Fruit fly (Drosophila melanogaster) whole organism, prepupa: ENCODE data around the gene Bace.

Source experiments
- Blimp-1 ChIP-seq: fragments of 200-800 bp; sonication (Bioruptor generic); optimal IDR thresholded peaks from 3 replicates; lab custom pipeline; 2017; ENCODE audit warnings: missing biosample characterization, missing genetic modification characterization, mild to moderate bottlenecking, moderate library complexity, missing genetic modification reagents
- CG10631 ChIP-seq: fragments of 200-800 bp; sonication (Bioruptor generic); optimal IDR thresholded peaks from 2 replicates; lab custom pipeline; 2016; ENCODE audit warnings: missing biosample characterization, missing genetic modification characterization
- CG10669 ChIP-seq: fragments of 200-800 bp; sonication (Bioruptor generic); optimal IDR thresholded peaks from 3 replicates; lab custom pipeline; 2018; ENCODE audit warnings: missing biosample characterization, mild to moderate bottlenecking, missing genetic modification characterization, moderate library complexity
- CG11294 ChIP-seq: fragments of 200-800 bp; sonication (Bioruptor generic); IDR thresholded peaks from 2 replicates; pipeline ENCODE4 v1.3.6; 2022; ENCODE audit warnings: missing biosample characterization, missing genetic modification characterization
- CG11762 ChIP-seq: fragments of 200-800 bp; sonication (Bioruptor generic); optimal IDR thresholded peaks from 3 replicates; lab custom pipeline; 2016; ENCODE audit warnings: missing biosample characterization, missing genetic modification characterization; ENCODE audit not compliant: insufficient read depth
- CG11902 ChIP-seq: fragments of 200-800 bp; sonication (Bioruptor generic); optimal IDR thresholded peaks from 3 replicates; lab custom pipeline; 2016; ENCODE audit warnings: missing biosample characterization, missing genetic modification characterization
- CG15336 ChIP-seq: fragments of 200-800 bp; sonication (Bioruptor generic); IDR thresholded peaks from 2 replicates; pipeline ENCODE4 v1.3.6; 2022; ENCODE audit warnings: missing biosample characterization, missing genetic modification characterization
- CG1621 ChIP-seq: fragments of 200-800 bp; sonication (Bioruptor generic); optimal IDR thresholded peaks from 3 replicates; lab custom pipeline; 2018; ENCODE audit warnings: missing biosample characterization, mild to moderate bottlenecking, missing genetic modification characterization
- CG16779 ChIP-seq: fragments of 200-800 bp; sonication (Bioruptor generic); optimal IDR thresholded peaks from 3 replicates; lab custom pipeline; 2017; ENCODE audit warnings: missing biosample characterization, mild to moderate bottlenecking, missing genetic modification characterization
- CG3032 ChIP-seq: fragments of 200-800 bp; optimal IDR thresholded peaks from 2 replicates; lab custom pipeline; 2019; ENCODE audit warnings: missing biosample characterization, mild to moderate bottlenecking, missing genetic modification characterization, moderate library complexity
- CG31627 ChIP-seq: fragments of 200-800 bp; sonication (Bioruptor generic); optimal IDR thresholded peaks from 3 replicates; lab custom pipeline; 2016; ENCODE audit warnings: missing biosample characterization, missing genetic modification characterization
- CG32006 ChIP-seq: fragments of 200-800 bp; sonication (Bioruptor generic); optimal IDR thresholded peaks from 3 replicates; lab custom pipeline; 2017; ENCODE audit warnings: missing biosample characterization, mild to moderate bottlenecking, missing genetic modification characterization
- CG34406 ChIP-seq: fragments of 200-800 bp; sonication (Bioruptor generic); optimal IDR thresholded peaks from 3 replicates; lab custom pipeline; 2016; ENCODE audit warnings: missing biosample characterization, missing genetic modification characterization
- CG3919 ChIP-seq: fragments of 200-800 bp; sonication (Bioruptor generic); optimal IDR thresholded peaks from 3 replicates; lab custom pipeline; 2016; ENCODE audit warnings: missing biosample characterization, missing genetic modification characterization
- CG4318 ChIP-seq: fragments of 200-800 bp; sonication (Bioruptor generic); optimal IDR thresholded peaks from 3 replicates; lab custom pipeline; 2017; ENCODE audit warnings: missing biosample characterization, mild to moderate bottlenecking, missing genetic modification characterization
- CG6163 ChIP-seq: fragments of 200-800 bp; sonication (Bioruptor generic); IDR thresholded peaks from 3 replicates; pipeline ENCODE4 v1.3.6; 2022; ENCODE audit warnings: missing biosample characterization, missing genetic modification characterization
- CG6276 ChIP-seq: fragments of 200-800 bp; sonication (Bioruptor generic); optimal IDR thresholded peaks from 2 replicates; lab custom pipeline; 2017; ENCODE audit warnings: missing biosample characterization, mild to moderate bottlenecking, missing genetic modification characterization
- CG6792 ChIP-seq: fragments of 200-800 bp; sonication (Bioruptor generic); optimal IDR thresholded peaks from 3 replicates; lab custom pipeline; 2016; ENCODE audit warnings: missing biosample characterization, missing genetic modification characterization
- CG6808 ChIP-seq: fragments of 200-800 bp; sonication (Bioruptor generic); optimal IDR thresholded peaks from 3 replicates; lab custom pipeline; 2017; ENCODE audit warnings: missing biosample characterization, missing genetic modification characterization, mild to moderate bottlenecking, moderate library complexity, missing genetic modification reagents
- CG6854 ChIP-seq: fragments of 200-800 bp; sonication (Bioruptor generic); optimal IDR thresholded peaks from 2 replicates; lab custom pipeline; 2017; ENCODE audit warnings: missing biosample characterization, mild to moderate bottlenecking, missing genetic modification characterization
- CG7368 ChIP-seq: fragments of 200-800 bp; sonication (Bioruptor generic); optimal IDR thresholded peaks from 3 replicates; lab custom pipeline; 2016; ENCODE audit warnings: missing biosample characterization, missing genetic modification characterization
- CG8119 ChIP-seq: fragments of 200-800 bp; sonication (Bioruptor generic); IDR thresholded peaks from 3 replicates; pipeline ENCODE4 v1.3.6; 2022; ENCODE audit warnings: missing biosample characterization, missing genetic modification characterization
- CG8319 ChIP-seq: fragments of 200-800 bp; sonication (Bioruptor generic); optimal IDR thresholded peaks from 3 replicates; lab custom pipeline; 2016; ENCODE audit warnings: missing biosample characterization, missing genetic modification characterization
- CG8632 ChIP-seq: fragments of 200-800 bp; sonication (Bioruptor generic); optimal IDR thresholded peaks from 3 replicates; lab custom pipeline; 2016; ENCODE audit warnings: missing biosample characterization, missing genetic modification characterization
- CG9139 ChIP-seq: fragments of 200-800 bp; sonication (Bioruptor generic); optimal IDR thresholded peaks from 3 replicates; lab custom pipeline; 2017; ENCODE audit warnings: missing biosample characterization, mild to moderate bottlenecking, missing genetic modification characterization
- Eip75B ChIP-seq: fragments of 200-800 bp; sonication (Bioruptor generic); optimal IDR thresholded peaks from 3 replicates; lab custom pipeline; 2016; ENCODE audit warnings: missing biosample characterization, missing genetic modification characterization
- Eip78C ChIP-seq: fragments of 200-800 bp; sonication (Bioruptor generic); peaks from one replicate; lab custom pipeline; 2016; ENCODE audit warnings: missing biosample characterization, missing genetic modification characterization
- Eip93F ChIP-seq: fragments of 200-800 bp; sonication (Bioruptor generic); optimal IDR thresholded peaks from 2 replicates; lab custom pipeline; 2016; ENCODE audit warnings: missing biosample characterization, mild to moderate bottlenecking, missing genetic modification characterization
- Ets21C ChIP-seq: fragments of 200-800 bp; sonication (Bioruptor generic); optimal IDR thresholded peaks from 3 replicates; lab custom pipeline; 2016; ENCODE audit warnings: missing biosample characterization, missing genetic modification characterization
- Ets96B ChIP-seq: fragments of 200-800 bp; optimal IDR thresholded peaks from 2 replicates; lab custom pipeline; 2019; ENCODE audit warnings: missing biosample characterization, mild to moderate bottlenecking, missing genetic modification characterization, moderate library complexity
- Gug ChIP-seq: fragments of 200-800 bp; sonication (Bioruptor generic); IDR thresholded peaks from 2 replicates; pipeline ENCODE4 v1.3.6; 2022; ENCODE audit warnings: missing biosample characterization, missing genetic modification characterization
- Hr38 ChIP-seq: sonication (Bioruptor generic); optimal IDR thresholded peaks from 2 replicates; lab custom pipeline; 2016; ENCODE audit warnings: missing biosample characterization, missing genetic modification characterization
- Hr39 ChIP-seq: fragments of 200-800 bp; sonication (Bioruptor generic); optimal IDR thresholded peaks from 2 replicates; lab custom pipeline; 2016; ENCODE audit warnings: missing biosample characterization, missing genetic modification characterization
- Hr4 ChIP-seq: fragments of 200-800 bp; sonication (Bioruptor generic); optimal IDR thresholded peaks from 3 replicates; lab custom pipeline; 2016; ENCODE audit warnings: missing biosample characterization, missing genetic modification characterization
- Lpt ChIP-seq: fragments of 200-800 bp; sonication (Bioruptor generic); optimal IDR thresholded peaks from 3 replicates; lab custom pipeline; 2016; ENCODE audit warnings: missing biosample characterization, missing genetic modification characterization
- Smox ChIP-seq: fragments of 200-800 bp; sonication (Bioruptor generic); optimal IDR thresholded peaks from 3 replicates; lab custom pipeline; 2016; ENCODE audit warnings: missing biosample characterization, missing genetic modification characterization
- Sox102F ChIP-seq: fragments of 200-800 bp; sonication (Bioruptor generic); optimal IDR thresholded peaks from 2 replicates; lab custom pipeline; 2016; ENCODE audit warnings: missing biosample characterization, mild to moderate bottlenecking, missing genetic modification characterization
- Sox14 ChIP-seq: fragments of 200-800 bp; sonication (Bioruptor generic); optimal IDR thresholded peaks from 3 replicates; lab custom pipeline; 2016; ENCODE audit warnings: missing biosample characterization, missing genetic modification characterization
- Sox15 ChIP-seq: fragments of 200-800 bp; sonication (Bioruptor generic); optimal IDR thresholded peaks from 3 replicates; lab custom pipeline; 2016; ENCODE audit warnings: missing biosample characterization, missing genetic modification characterization
- achi ChIP-seq: fragments of 200-800 bp; sonication (Bioruptor generic); optimal IDR thresholded peaks from 3 replicates; lab custom pipeline; 2016; ENCODE audit warnings: missing biosample characterization, missing genetic modification characterization
- acj6 ChIP-seq: fragments of 200-800 bp; sonication (Bioruptor generic); optimal IDR thresholded peaks from 3 replicates; lab custom pipeline; 2016; ENCODE audit warnings: missing biosample characterization, missing genetic modification characterization
- cyc ChIP-seq: fragments of 200-800 bp; sonication (Bioruptor generic); optimal IDR thresholded peaks from 3 replicates; lab custom pipeline; 2016; ENCODE audit warnings: missing biosample characterization, missing genetic modification characterization
- dac ChIP-seq: fragments of 200-800 bp; sonication (Bioruptor generic); optimal IDR thresholded peaks from 2 replicates; lab custom pipeline; 2017; ENCODE audit warnings: missing biosample characterization, mild to moderate bottlenecking, missing genetic modification characterization
- dsx ChIP-seq: fragments of 200-800 bp; optimal IDR thresholded peaks from 3 replicates; lab custom pipeline; 2019; ENCODE audit warnings: missing biosample characterization, mild to moderate bottlenecking, missing genetic modification characterization, moderate library complexity; ENCODE audit not compliant: poor library complexity, severe bottlenecking
- fd59A ChIP-seq: fragments of 200-800 bp; sonication (Bioruptor generic); optimal IDR thresholded peaks from 2 replicates; lab custom pipeline; 2017; ENCODE audit warnings: missing biosample characterization, mild to moderate bottlenecking, missing genetic modification characterization, missing genetic modification reagents
- fd85E ChIP-seq: fragments of 200-800 bp; sonication (Bioruptor generic); optimal IDR thresholded peaks from 3 replicates; lab custom pipeline; 2016; ENCODE audit warnings: missing biosample characterization, missing genetic modification characterization
- fkh ChIP-seq: fragments of 200-800 bp; sonication (Bioruptor generic); optimal IDR thresholded peaks from 3 replicates; lab custom pipeline; 2017; ENCODE audit warnings: missing biosample characterization, mild to moderate bottlenecking, missing genetic modification characterization, moderate library complexity
- net ChIP-seq: fragments of 200-800 bp; sonication (Bioruptor generic); optimal IDR thresholded peaks from 3 replicates; lab custom pipeline; 2016; ENCODE audit warnings: missing biosample characterization, missing genetic modification characterization
- pdm3 ChIP-seq: fragments of 200-800 bp; sonication (Bioruptor generic); optimal IDR thresholded peaks from 3 replicates; lab custom pipeline; 2016; ENCODE audit warnings: missing biosample characterization, missing genetic modification characterization
- salr ChIP-seq, 2 experiments: fragments of 200-800 bp; sonication (Bioruptor generic); optimal IDR thresholded peaks; 3 replicates each; lab custom pipeline; 2016 to 2018; ENCODE audit warnings: missing biosample characterization in 2 of 2, missing genetic modification characterization in 2 of 2, mild to moderate bottlenecking in 1 of 2
- spab ChIP-seq: fragments of 200-800 bp; sonication (Bioruptor generic); optimal IDR thresholded peaks from 2 replicates; lab custom pipeline; 2017; ENCODE audit warnings: missing biosample characterization, mild to moderate bottlenecking, missing genetic modification characterization, missing genetic modification reagents
- topi ChIP-seq: fragments of 200-800 bp; sonication (Bioruptor generic); optimal IDR thresholded peaks from 3 replicates; lab custom pipeline; 2016; ENCODE audit warnings: missing biosample characterization, missing genetic modification characterization
- vri ChIP-seq: fragments of 200-800 bp; sonication (Bioruptor generic); optimal IDR thresholded peaks from 3 replicates; lab custom pipeline; 2016; ENCODE audit warnings: missing biosample characterization, mild to moderate bottlenecking, missing genetic modification characterization

Bace gene

dm6 chr2L:8528318-8528717 is 32.2 kb upstream of the Bace start, which contains the start of the genes lmgA and lmgB:
Gene lmgA (minus strand): TSS chr2L:8528618.
Gene lmgB (minus strand): TSS chr2L:8528618.
- no peak for TF ChIP-seq CG6792 (GFP tag; lab: Kevin White, UChicago)
- TF ChIP-seq CG7368 (GFP tag; lab: Kevin White, UChicago), result no peak
- no peak for TF ChIP-seq CG6854 (GFP tag; lab: Kevin White, UChicago)
- peak; percentile 74 for TF ChIP-seq Eip75B (GFP tag; lab: Kevin White, UChicago)
- TF ChIP-seq dsx (GFP tag; lab: Kevin White, UChicago), result no peak
- no peak for TF ChIP-seq topi (GFP tag; lab: Kevin White, UChicago)
- TF ChIP-seq CG16779, result no peak
- TF ChIP-seq acj6 (GFP tag; lab: Kevin White, UChicago), result peak; percentile 39
- TF ChIP-seq Gug (GFP tag; lab: Robert Waterston, UW), result no peak
- TF ChIP-seq achi (GFP tag; lab: Kevin White, UChicago), result peak; percentile 18
- TF ChIP-seq CG31627 (GFP tag; lab: Kevin White, UChicago), result peak; percentile 20
- TF ChIP-seq CG8319 (GFP tag; lab: Kevin White, UChicago), result no peak
- no peak for TF ChIP-seq Sox14 (GFP tag; lab: Kevin White, UChicago)
- TF ChIP-seq CG8632, result no peak
- TF ChIP-seq Eip93F (GFP tag; lab: Kevin White, UChicago), result no peak
- no peak for TF ChIP-seq Sox102F (GFP tag; lab: Kevin White, UChicago)
- TF ChIP-seq dac (GFP tag; lab: Kevin White, UChicago), result no peak
- TF ChIP-seq Blimp-1 (GFP tag; lab: Kevin White, UChicago), result no peak
- no peak for TF ChIP-seq cyc (GFP tag; lab: Kevin White, UChicago)
- no peak for TF ChIP-seq pdm3 (GFP tag; lab: Kevin White, UChicago)
- TF ChIP-seq Ets96B (tag; lab: Kevin White, UChicago), result peak; percentile 5
- no peak for TF ChIP-seq salr (GFP tag; optimal IDR thresholded peaks at IDR 0.05; lab: Kevin White, UChicago)
- TF ChIP-seq CG11294, result no peak
- TF ChIP-seq Lpt (GFP tag; lab: Kevin White, UChicago), result no peak
- TF ChIP-seq CG32006, result no peak
- peak; percentile 66 for TF ChIP-seq Eip78C
- TF ChIP-seq CG6163 (GFP tag; lab: Robert Waterston, UW), result no peak
- TF ChIP-seq CG34406 (GFP tag; lab: Kevin White, UChicago), result no peak
- no peak for TF ChIP-seq Sox15
- peak; percentile 37 for TF ChIP-seq Hr4 (GFP tag; lab: Kevin White, UChicago)
- peak; percentile 58 for TF ChIP-seq CG10631 (GFP tag; lab: Kevin White, UChicago)
- no peak for TF ChIP-seq CG9139
- no peak for TF ChIP-seq fd85E (GFP tag; lab: Kevin White, UChicago)
- no peak for TF ChIP-seq CG6808 (GFP tag; lab: Kevin White, UChicago)
- TF ChIP-seq CG8119 (GFP tag; lab: Robert Waterston, UW), result no peak
- no peak for TF ChIP-seq CG10669
- TF ChIP-seq vri (GFP tag; lab: Kevin White, UChicago), result no peak
- TF ChIP-seq CG15336, result 0 out of 2 replicates have a peak, but pooled peaks have one; percentile 18
- TF ChIP-seq CG3919, result no peak
- TF ChIP-seq Hr39 (GFP tag; lab: Kevin White, UChicago), result peak; percentile 3
- TF ChIP-seq CG6276 (GFP tag; lab: Kevin White, UChicago), result no peak
- TF ChIP-seq spab, result no peak
- TF ChIP-seq CG1621 (tag; lab: Kevin White, UChicago), result peak; percentile 20
- TF ChIP-seq Ets21C (GFP tag; lab: Kevin White, UChicago), result no peak
- no peak for TF ChIP-seq CG4318
- no peak for TF ChIP-seq fkh (GFP tag; lab: Kevin White, UChicago)
- TF ChIP-seq Hr38 (GFP tag; lab: Kevin White, UChicago), result no peak
- TF ChIP-seq CG3032 (tag; lab: Kevin White, UChicago), result peak; percentile 36
- no peak for TF ChIP-seq net (GFP tag; lab: Kevin White, UChicago)
- no peak for TF ChIP-seq CG11762 (GFP tag; lab: Kevin White, UChicago)
- no peak for TF ChIP-seq Smox (GFP tag; lab: Kevin White, UChicago)
- no peak for TF ChIP-seq fd59A (GFP tag; lab: Kevin White, UChicago)
- TF ChIP-seq CG11902 (GFP tag; lab: Kevin White, UChicago), result no peak
